Worm (Caenorhabditis elegans): Measurements from ENCODE around the gene sre-35.

Gene sre-35

DNA sequence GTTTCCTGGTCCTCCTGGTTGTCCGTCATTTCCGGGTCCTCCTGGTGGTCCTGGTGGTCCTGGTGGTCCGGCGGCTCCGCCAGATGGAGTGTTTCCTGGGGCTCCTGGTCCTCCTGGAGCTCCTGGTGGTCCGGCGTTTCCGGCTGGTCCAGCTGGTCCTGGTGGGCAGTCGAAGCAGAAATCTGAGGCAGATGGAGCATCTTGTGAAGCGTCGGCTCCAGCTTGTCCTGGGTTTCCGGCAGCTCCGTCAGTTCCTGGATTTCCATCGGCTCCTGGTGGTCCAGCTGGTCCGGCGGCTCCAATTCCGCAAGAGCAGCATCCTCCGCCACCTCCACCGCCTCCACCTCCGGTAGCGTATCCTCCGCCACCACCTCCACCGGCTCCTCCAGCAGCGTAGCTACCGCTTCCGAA is 41.4 kb upstream of the sre-35 start:
- no peak for TF ChIP-seq egl-27 (tag; optimal IDR thresholded peaks at IDR 0.05)
- TF ChIP-seq ceh-8 (GFP tag; optimal IDR thresholded peaks at IDR 0.05) = peak; percentile 50
- TF ChIP-seq snu-23 (GFP tag; optimal IDR thresholded peaks at IDR 0.05) = no peak

DNA sequence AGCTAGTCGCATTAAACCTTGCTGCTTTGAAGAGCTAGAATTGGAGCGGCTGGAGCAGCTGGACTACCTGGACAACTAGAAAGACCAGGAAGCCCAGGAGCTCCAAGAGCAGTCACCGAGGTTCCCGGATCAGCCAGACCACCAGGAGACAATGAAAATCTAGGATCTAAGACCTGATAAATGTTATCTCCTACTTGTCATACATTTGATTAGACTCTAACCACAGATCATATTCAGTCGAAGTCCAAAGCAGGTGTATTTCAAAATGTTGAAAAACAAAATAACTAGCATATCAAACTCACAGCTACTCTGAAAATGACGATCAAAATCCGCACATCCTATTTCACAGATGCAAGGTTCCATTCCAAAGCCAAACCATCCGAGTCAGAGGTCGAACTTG is 39.3 kb upstream of the sre-35 start, which contains the start of gene srz-6:
srz-6 (plus strand) TSS at position 301 of the 400 bp plus-strand sequence.
- TF ChIP-seq pax-3 (tag; optimal IDR thresholded peaks at IDR 0.05) (no peak), nhr-84 (tag; optimal IDR thresholded peaks at IDR 0.05) (no peak), C34B4.2 (tag; optimal IDR thresholded peaks at IDR 0.05) (no peak), tbx-2 (tag; optimal IDR thresholded peaks at IDR 0.05) (no peak), rnt-1 (tag; optimal IDR thresholded peaks at IDR 0.05) (no peak), C16A3.4 (tag; optimal IDR thresholded peaks at IDR 0.05) (no peak), egl-27 (tag; optimal IDR thresholded peaks at IDR 0.05) (no peak), swsn-7 (tag; optimal IDR thresholded peaks at IDR 0.05) (no peak)

DNA sequence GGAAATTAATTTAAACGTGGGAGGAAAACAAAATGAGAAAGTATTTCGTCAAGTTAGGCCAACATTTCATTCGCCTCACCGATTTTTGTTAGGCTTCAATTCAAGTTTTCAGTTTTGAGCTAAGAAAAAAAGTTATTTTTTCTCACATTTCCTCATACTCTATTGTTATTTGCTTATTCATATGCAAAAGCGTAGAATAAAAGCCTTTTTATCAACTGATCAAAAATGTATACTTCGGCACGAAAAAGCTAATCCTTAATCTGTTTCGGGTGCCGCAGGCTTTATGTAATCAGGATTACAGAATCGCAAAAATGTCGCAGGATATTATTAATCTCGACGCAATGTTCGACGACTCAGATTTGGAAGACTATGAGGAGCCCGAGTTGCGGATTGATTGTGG is 37.2 kb upstream of the sre-35 start, which contains the start of gene T21B4.15:
T21B4.15 (plus strand) TSS at position 301 of the 400 bp plus-strand sequence.
- TF ChIP-seq ceh-88 (GFP tag; IDR thresholded peaks at IDR 0.05) = no peak
- no peak for TF ChIP-seq efl-1 (optimal IDR thresholded peaks at IDR 0.05)
- no peak for TF ChIP-seq efl-1 (GFP tag; optimal IDR thresholded peaks at IDR 0.05 in 1 of 2)
- TF ChIP-seq swsn-7 (tag; optimal IDR thresholded peaks at IDR 0.05) = no peak
- TF ChIP-seq sox-4 (tag; optimal IDR thresholded peaks at IDR 0.05) = no peak
- TF ChIP-seq lin-14 (GFP tag; optimal IDR thresholded peaks at IDR 0.05) = peak; percentile 25
- peak; percentile 53 for TF ChIP-seq dsc-1 (tag; optimal IDR thresholded peaks at IDR 0.05)
- TF ChIP-seq alr-1 (tag; optimal IDR thresholded peaks at IDR 0.05; ENCODE audit: borderline replicate concordance) = no peak
- TF ChIP-seq snpc-4 (tag; optimal IDR thresholded peaks at IDR 0.05) = no peak
- TF ChIP-seq nhr-237 (tag; optimal IDR thresholded peaks at IDR 0.05) = no peak

DNA sequence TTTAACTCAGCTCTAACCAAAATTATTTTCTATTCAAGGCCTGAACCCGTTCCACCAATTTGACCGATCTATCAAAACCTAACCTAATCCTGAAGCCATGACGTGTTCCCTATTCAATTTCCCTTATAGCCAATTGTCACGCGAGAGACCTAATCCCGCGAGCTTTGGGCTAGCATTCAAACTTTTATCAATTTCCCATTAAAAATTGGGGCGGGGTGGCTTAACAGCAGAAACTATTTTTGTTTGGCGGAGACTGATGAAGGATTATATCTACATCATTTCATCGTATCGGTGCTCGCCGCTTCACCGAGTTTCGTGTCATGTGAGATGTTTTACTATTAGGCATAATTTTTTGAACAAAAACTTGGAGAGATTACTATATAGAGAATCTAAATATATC is 36.2 kb upstream of the sre-35 start:
- no peak for TF ChIP-seq mdl-1 (tag; optimal IDR thresholded peaks at IDR 0.05)
- no peak for TF ChIP-seq ceh-8 (GFP tag; optimal IDR thresholded peaks at IDR 0.05)
- TF ChIP-seq pax-3 (tag; optimal IDR thresholded peaks at IDR 0.05) = peak; percentile 60
- no peak for TF ChIP-seq nhr-28 (tag; optimal IDR thresholded peaks at IDR 0.05)
- TF ChIP-seq nhr-47 (tag; optimal IDR thresholded peaks at IDR 0.05) = no peak
- peak; percentile 77 for TF ChIP-seq fkh-8 (tag; optimal IDR thresholded peaks at IDR 0.05)
- TF ChIP-seq lir-3 (tag; optimal IDR thresholded peaks at IDR 0.05; ENCODE audit: poor library complexity) = no peak
- TF ChIP-seq blmp-1 (tag; optimal IDR thresholded peaks at IDR 0.05) = no peak
- no peak for TF ChIP-seq efl-3 (GFP tag; optimal IDR thresholded peaks at IDR 0.05)
- no peak for TF ChIP-seq xbp-1 (tag; optimal IDR thresholded peaks at IDR 0.05)
- no peak for TF ChIP-seq lsy-2 (tag; optimal IDR thresholded peaks at IDR 0.05)
- TF ChIP-seq unc-62 (GFP tag; optimal IDR thresholded peaks at IDR 0.05) = no peak
- peak; percentile 52 for TF ChIP-seq sox-4 (tag; optimal IDR thresholded peaks at IDR 0.05)
- TF ChIP-seq egl-13 (tag; optimal IDR thresholded peaks at IDR 0.05) = no peak
- TF ChIP-seq pqm-1 (tag; optimal IDR thresholded peaks at IDR 0.05) = no peak
- TF ChIP-seq lin-15B (tag; optimal IDR thresholded peaks at IDR 0.05) = no peak
- no peak for TF ChIP-seq nhr-77 (tag; optimal IDR thresholded peaks at IDR 0.05)
- TF ChIP-seq dsc-1 (tag; optimal IDR thresholded peaks at IDR 0.05) = peak; percentile 90
- no peak for TF ChIP-seq pag-3 (tag; optimal IDR thresholded peaks at IDR 0.05; ENCODE audit: borderline replicate concordance, insufficient read depth)
- TF ChIP-seq isw-1 (GFP tag; IDR thresholded peaks at IDR 0.05) = no peak
- no peak for TF ChIP-seq nhr-90 (tag; optimal IDR thresholded peaks at IDR 0.05; ENCODE audit: poor library complexity)
- TF ChIP-seq efl-1 (optimal IDR thresholded peaks at IDR 0.05) = no peak
- no peak for TF ChIP-seq efl-1 (GFP tag; optimal IDR thresholded peaks at IDR 0.05 in 1 of 2)
- no peak for TF ChIP-seq nhr-76 (tag; optimal IDR thresholded peaks at IDR 0.05)
- no peak for TF ChIP-seq aly-2 (tag; optimal IDR thresholded peaks at IDR 0.05)

All from whole organism, L1 larva.